Worm (Caenorhabditis elegans): ENCODE measurements around the gene gur-4.

DNA sequence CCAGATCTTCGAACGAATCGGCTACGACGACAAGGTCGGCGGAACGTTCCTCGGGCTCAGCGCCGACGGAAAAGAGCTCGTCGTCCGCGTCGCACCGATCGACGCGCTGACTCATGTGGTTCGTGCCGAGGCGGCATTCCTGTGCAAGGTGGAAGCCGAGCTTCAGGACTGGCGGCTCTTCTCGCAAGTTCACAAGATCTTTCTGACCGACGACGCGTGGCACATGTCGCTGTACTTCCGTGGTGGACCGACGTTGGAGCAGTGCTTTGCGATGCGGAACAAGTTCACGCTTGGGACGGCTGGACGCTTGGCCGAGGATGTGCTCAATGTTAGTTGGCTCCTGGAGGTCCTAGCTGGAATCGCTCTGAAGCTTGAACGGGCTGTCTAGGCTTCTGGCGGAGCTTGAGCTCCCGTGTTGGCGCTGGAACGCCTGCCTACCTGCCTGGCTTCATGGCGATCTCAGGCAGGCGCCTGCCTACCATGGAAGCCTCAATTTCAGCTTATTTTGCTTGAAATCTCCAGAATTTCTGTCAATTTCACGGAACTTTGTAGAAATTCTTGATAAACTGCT, 34.4 kb downstream of the gur-4 start:
- TF ChIP-seq F49E8.2 (tag; optimal IDR thresholded peaks at IDR 0.05; ENCODE audit: insufficient read depth) = no peak
- no peak for TF ChIP-seq sptf-2 (GFP tag; optimal IDR thresholded peaks at IDR 0.05)
- no peak for TF ChIP-seq ceh-100 (GFP tag; IDR thresholded peaks at IDR 0.05)
- TF ChIP-seq Y79H2A.3 (GFP tag; conservative IDR thresholded peaks at IDR 0.05) = no peak
- no peak for TF ChIP-seq ztf-28 (GFP tag; IDR thresholded peaks at IDR 0.05)
- TF ChIP-seq cebp-1 (GFP tag; IDR thresholded peaks at IDR 0.05) = no peak
- no peak for TF ChIP-seq cebp-1 (tag; optimal IDR thresholded peaks at IDR 0.05)

Measured in whole organism, young adult.